Worm (Caenorhabditis elegans) whole organism, young adult: ENCODE measurements around the gene spds-1.

Source experiments
- B0261.1 ChIP-seq: sonication (generic microtip); optimal IDR thresholded peaks from 2 replicates; lab custom pipeline; 2016; ENCODE audit warnings: mild to moderate bottlenecking, missing genetic modification characterization, moderate library complexity, missing compliant biosample characterization
- B0336.3 ChIP-seq: fragments of 200-800 bp; sonication (Bioruptor generic); IDR thresholded peaks from 2 replicates; pipeline ENCODE4 v1.3.6; 2022; ENCODE audit warnings: missing genetic modification characterization, missing compliant biosample characterization
- C06A6.2 ChIP-seq: fragments of 200-800 bp; sonication (Bioruptor generic); conservative IDR thresholded peaks from 2 replicates; pipeline ENCODE4 v1.3.6; 2022; ENCODE audit warnings: missing genetic modification characterization, missing compliant biosample characterization
- F49E8.2 ChIP-seq: sonication (generic microtip); optimal IDR thresholded peaks from 3 replicates; lab custom pipeline; 2017; ENCODE audit warnings: missing genetic modification characterization, mild to moderate bottlenecking, missing compliant biosample characterization, antibody characterized with exemption, moderate library complexity; ENCODE audit not compliant: insufficient read depth
- F57A8.1 ChIP-seq: fragments of 200-800 bp; sonication (Bioruptor generic); optimal IDR thresholded peaks from 2 replicates; lab custom pipeline; 2018; ENCODE audit warnings: mild to moderate bottlenecking, missing genetic modification characterization, moderate library complexity, missing compliant biosample characterization
- K12H6.12 ChIP-seq: fragments of 200-800 bp; sonication (Bioruptor generic); optimal IDR thresholded peaks from 2 replicates; lab custom pipeline; 2018; ENCODE audit warnings: mild to moderate bottlenecking, missing genetic modification characterization, missing compliant biosample characterization
- Y53G8AR.9 ChIP-seq: fragments of 200-800 bp; sonication (Bioruptor generic); conservative IDR thresholded peaks from 2 replicates; pipeline ENCODE4 v1.3.6; 2022; ENCODE audit warnings: missing genetic modification reagents, missing genetic modification characterization, missing compliant biosample characterization
- akir-1 ChIP-seq: fragments of 200-800 bp; sonication (Bioruptor generic); optimal IDR thresholded peaks from 2 replicates; lab custom pipeline; 2018; ENCODE audit warnings: mild to moderate bottlenecking, missing genetic modification characterization, moderate library complexity, missing compliant biosample characterization
- aptf-3 ChIP-seq: fragments of 200-800 bp; sonication (Bioruptor generic); IDR thresholded peaks from 2 replicates; pipeline ENCODE4 v1.3.6; 2022; ENCODE audit warnings: missing genetic modification characterization, missing compliant biosample characterization
- attf-5 ChIP-seq: fragments of 200-800 bp; sonication (Bioruptor generic); optimal IDR thresholded peaks from 2 replicates; lab custom pipeline; 2018; ENCODE audit warnings: mild to moderate bottlenecking, missing genetic modification characterization, missing compliant biosample characterization
- attf-6 ChIP-seq: fragments of 200-800 bp; sonication (Bioruptor generic); IDR thresholded peaks from 2 replicates; pipeline ENCODE4 v1.3.6; 2022; ENCODE audit warnings: missing genetic modification reagents, missing genetic modification characterization, missing compliant biosample characterization
- cebp-1 ChIP-seq, 2 experiments: fragments of 200-800 bp in 1 of 2; sonication (Bioruptor generic) in 1 of 2; sonication (generic microtip) in 1 of 2; IDR thresholded peaks in 1 of 2; optimal IDR thresholded peaks in 1 of 2; 2 replicates each; pipeline versions ENCODE4 v1.3.6 to Lab custom; 2017 to 2022; ENCODE audit warnings: missing compliant biosample characterization in 2 of 2, missing genetic modification characterization in 2 of 2, mild to moderate bottlenecking in 1 of 2, missing genetic modification reagents in 1 of 2, moderate library complexity in 1 of 2
- ceh-58 ChIP-seq: fragments of 200-800 bp; sonication (Bioruptor generic); IDR thresholded peaks from 2 replicates; pipeline ENCODE4 v1.3.6; 2022; ENCODE audit warnings: missing genetic modification characterization, missing compliant biosample characterization
- dox-1 ChIP-seq: fragments of 200-800 bp; sonication (Bioruptor generic); IDR thresholded peaks from 2 replicates; pipeline ENCODE4 v1.3.6; 2022; ENCODE audit warnings: missing genetic modification reagents, missing genetic modification characterization, missing compliant biosample characterization
- egrh-3 ChIP-seq: fragments of 200-800 bp; sonication (Bioruptor generic); IDR thresholded peaks from 2 replicates; pipeline ENCODE4 v1.3.6; 2022; ENCODE audit warnings: missing genetic modification reagents, missing genetic modification characterization, missing compliant biosample characterization
- fkh-3 ChIP-seq: sonication (generic microtip); optimal IDR thresholded peaks from 2 replicates; lab custom pipeline; 2016; ENCODE audit warnings: mild to moderate bottlenecking, missing genetic modification characterization, missing compliant biosample characterization
- hlh-26 ChIP-seq: fragments of 200-800 bp; sonication (Bioruptor generic); conservative IDR thresholded peaks from 2 replicates; pipeline ENCODE4 v1.3.6; 2022; ENCODE audit warnings: missing genetic modification reagents, missing genetic modification characterization, missing compliant biosample characterization
- hmg-1.2 ChIP-seq: fragments of 200-800 bp; sonication (Bioruptor generic); IDR thresholded peaks from 2 replicates; pipeline ENCODE4 v1.3.6; 2022; ENCODE audit warnings: missing genetic modification reagents, missing genetic modification characterization, missing compliant biosample characterization
- let-607 ChIP-seq, 2 experiments: fragments of 200-800 bp in 1 of 2; sonication (Bioruptor generic) in 1 of 2; sonication (generic microtip) in 1 of 2; optimal IDR thresholded peaks; 2 replicates each; lab custom pipeline; 2016 to 2018; ENCODE audit warnings: mild to moderate bottlenecking in 2 of 2, missing compliant biosample characterization in 2 of 2, missing genetic modification characterization in 2 of 2, moderate library complexity in 2 of 2, missing genotype in 1 of 2
- lin-40 ChIP-seq: sonication (generic microtip); optimal IDR thresholded peaks from 2 replicates; lab custom pipeline; 2016; ENCODE audit warnings: missing genetic modification characterization, mild to moderate bottlenecking, missing compliant biosample characterization, missing genotype, missing genetic modification reagents
- lin-54 ChIP-seq: fragments of 200-800 bp; sonication (Bioruptor generic); optimal IDR thresholded peaks from 2 replicates; lab custom pipeline; 2018; ENCODE audit warnings: mild to moderate bottlenecking, missing genetic modification characterization, missing compliant biosample characterization
- lsl-1 ChIP-seq: fragments of 200-800 bp; sonication (Bioruptor generic); optimal IDR thresholded peaks from 2 replicates; lab custom pipeline; 2018; ENCODE audit warnings: mild to moderate bottlenecking, missing genetic modification characterization, moderate library complexity, missing compliant biosample characterization
- madf-3 ChIP-seq: fragments of 200-800 bp; sonication (Bioruptor generic); IDR thresholded peaks from 2 replicates; pipeline ENCODE4 v1.3.6; 2022; ENCODE audit warnings: missing genetic modification reagents, missing genetic modification characterization, missing compliant biosample characterization
- madf-6 ChIP-seq: fragments of 200-800 bp; sonication (Bioruptor generic); IDR thresholded peaks from 2 replicates; pipeline ENCODE4 v1.3.6; 2022; ENCODE audit warnings: missing genetic modification reagents, missing genetic modification characterization, missing compliant biosample characterization
- mcd-1 ChIP-seq: fragments of 200-800 bp; sonication (Bioruptor generic); IDR thresholded peaks from 2 replicates; pipeline ENCODE4 v1.3.6; 2022; ENCODE audit warnings: missing genetic modification reagents, missing genetic modification characterization, missing compliant biosample characterization
- nfya-1 ChIP-seq: sonication (generic microtip); optimal IDR thresholded peaks from 2 replicates; lab custom pipeline; 2017; ENCODE audit warnings: antibody characterized with exemption, missing compliant biosample characterization, missing genetic modification characterization, borderline replicate concordance; ENCODE audit not compliant: insufficient read depth
- nhr-80 ChIP-seq: sonication (generic microtip); optimal IDR thresholded peaks from 2 replicates; lab custom pipeline; 2016; ENCODE audit warnings: missing genetic modification characterization, missing compliant biosample characterization
- pbrm-1 ChIP-seq: fragments of 200-800 bp; sonication (Bioruptor generic); IDR thresholded peaks from 2 replicates; pipeline ENCODE4 v1.3.6; 2022; ENCODE audit warnings: missing genetic modification reagents, missing genetic modification characterization, missing compliant biosample characterization
- sdz-38 ChIP-seq: sonication (generic microtip); optimal IDR thresholded peaks from 2 replicates; lab custom pipeline; 2016; ENCODE audit warnings: missing genotype, missing genetic modification characterization, missing compliant biosample characterization
- snpc-3.4 ChIP-seq: sonication (generic microtip); optimal IDR thresholded peaks from 2 replicates; lab custom pipeline; 2017; ENCODE audit warnings: missing genetic modification characterization, mild to moderate bottlenecking, missing compliant biosample characterization, antibody characterized with exemption, moderate library complexity, missing genotype, missing genetic modification reagents
- snpc-4 ChIP-seq, 5 experiments: fragments of 150-350 bp in 1 of 5; sonication (generic microtip) in 4 of 5; optimal IDR thresholded peaks; 2 replicates each; lab custom pipeline; 2014 to 2018; ENCODE audit warnings: missing genetic modification characterization in 5 of 5, missing biosample characterization in 3 of 5, antibody characterized with exemption in 2 of 5, mild to moderate bottlenecking in 2 of 5, missing compliant biosample characterization in 2 of 5, missing genotype in 2 of 5, moderate library complexity in 2 of 5, missing genetic modification reagents in 1 of 5
- zfh-2 ChIP-seq: fragments of 200-800 bp; sonication (Bioruptor generic); conservative IDR thresholded peaks from 2 replicates; pipeline ENCODE4 v1.3.6; 2022; ENCODE audit warnings: missing genetic modification reagents, missing genetic modification characterization, missing compliant biosample characterization
- zim-3 ChIP-seq: sonication (generic microtip); optimal IDR thresholded peaks from 2 replicates; lab custom pipeline; 2017; ENCODE audit warnings: mild to moderate bottlenecking, missing genetic modification characterization, moderate library complexity, missing compliant biosample characterization
- ztf-26 ChIP-seq: sonication (generic microtip); optimal IDR thresholded peaks from 2 replicates; lab custom pipeline; 2017; ENCODE audit warnings: missing genetic modification characterization, missing compliant biosample characterization

The spds-1 gene

ce11 chrII:12766443-12767188 lies 40.1 kb upstream of the spds-1 start (continued):
- no peak for TF ChIP-seq C06A6.2 (GFP tag; lab: Robert Waterston, UW)
- peak; percentile 50 for TF ChIP-seq madf-6
- TF ChIP-seq mcd-1 (GFP tag; lab: Robert Waterston, UW): peak; percentile 27; the same call in 1 of the 2 replicates
- peak; percentile 59; the same call in 1 of the 2 replicates for TF ChIP-seq B0336.3 (GFP tag; lab: Robert Waterston, UW)
- TF ChIP-seq aptf-3 (GFP tag; lab: Robert Waterston, UW): no peak
- TF ChIP-seq hmg-1.2 (GFP tag; lab: Robert Waterston, UW): 0 out of 2 replicates have a peak, but pooled peaks have one; percentile 11
- no peak for TF ChIP-seq sdz-38 (tag; lab: Kevin White, UChicago)
- 0 out of 2 replicates have a peak, but pooled peaks have one; percentile 16 for TF ChIP-seq attf-6 (GFP tag; lab: Robert Waterston, UW)
- TF ChIP-seq F49E8.2 (tag; lab: Kevin White, UChicago): peak; percentile 9
- no peak for TF ChIP-seq zim-3 (tag; lab: Kevin White, UChicago)

ce11 chrII:12767258-12767824 lies 39.4 kb upstream of the spds-1 start:
- TF ChIP-seq attf-6 (GFP tag; lab: Robert Waterston, UW) (no peak), nfya-1 (tag; lab: Kevin White, UChicago) (no peak), K12H6.12 (tag; lab: Kevin White, UChicago) (no peak), F57A8.1 (GFP tag; lab: Kevin White, UChicago) (no peak), zfh-2 (GFP tag; lab: Robert Waterston, UW) (peak; percentile 82), egrh-3 (GFP tag; lab: Robert Waterston, UW) (peak; percentile 59; the same call in 1 of the 2 replicates)

DNA sequence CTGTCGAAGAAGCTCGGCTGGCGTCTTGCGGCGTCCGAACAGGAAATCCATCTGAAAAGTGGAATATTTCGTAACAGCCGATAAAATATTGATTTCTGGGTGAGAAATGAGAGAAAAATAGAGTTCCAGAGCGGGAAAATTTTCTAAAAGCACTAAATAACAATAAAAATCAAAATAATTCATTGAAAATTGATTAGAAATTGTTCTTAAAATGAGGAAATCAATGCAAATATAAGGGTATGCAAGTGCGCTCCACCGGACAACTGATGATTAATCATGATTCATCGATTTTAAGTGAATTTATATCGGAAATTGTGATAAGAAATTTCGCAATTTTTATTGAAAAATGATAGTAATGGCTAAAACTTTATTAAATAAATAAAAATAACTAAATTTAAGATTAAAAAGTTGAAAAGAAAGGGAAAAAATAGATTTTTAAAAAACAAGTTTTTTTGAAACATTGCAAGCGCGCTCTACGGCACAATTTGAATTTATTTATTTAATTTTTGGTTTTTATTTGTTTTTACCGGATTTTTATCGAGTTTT lies 38.5 kb upstream of the spds-1 start, which contains the start of the genes vps-2 and tiar-2:
vps-2 (minus strand) TSS at position 51 of the 546 bp plus-strand sequence.
tiar-2 (plus strand) TSS at position 520 of the 546 bp plus-strand sequence.
- TF ChIP-seq akir-1 (GFP tag; lab: Kevin White, UChicago) (no peak), attf-5 (GFP tag; lab: Kevin White, UChicago) (peak; percentile 90), Y53G8AR.9 (GFP tag; lab: Robert Waterston, UW) (0 out of 2 replicates have a peak, but pooled peaks have one; percentile 35), hlh-26 (GFP tag; lab: Robert Waterston, UW) (no peak), snpc-4 (GFP tag; optimal IDR thresholded peaks at IDR 0.05; lab: Kevin White, UChicago) (no peak), snpc-4 (tag; optimal IDR thresholded peaks at IDR 0.05; lab: Kevin White, UChicago) (peak in 3 of 4 experiments; percentile 42 to 74 (median 46)), B0261.1 (tag; lab: Kevin White, UChicago) (no peak), lsl-1 (peak; percentile 2), let-607 (tag; optimal IDR thresholded peaks at IDR 0.05; lab: Kevin White, UChicago) (peak in 1 of 2 experiments; percentile 36), dox-1 (0 out of 2 replicates have a peak, but pooled peaks have one; percentile 18), lin-40 (tag; lab: Kevin White, UChicago) (peak; percentile 66), K12H6.12 (tag; lab: Kevin White, UChicago) (peak; percentile 14), ztf-26 (peak; percentile 30), snpc-3.4 (tag; lab: Kevin White, UChicago) (peak; percentile 22), pbrm-1 (peak; percentile 35; the same call in 1 of the 2 replicates), C06A6.2 (GFP tag; lab: Robert Waterston, UW) (no peak), lin-54 (peak; percentile 39), nhr-80 (tag; lab: Kevin White, UChicago) (peak; percentile 7), mcd-1 (GFP tag; lab: Robert Waterston, UW) (peak; percentile 89), hmg-1.2 (GFP tag; lab: Robert Waterston, UW) (peak; percentile 54), madf-3 (GFP tag; lab: Robert Waterston, UW) (no peak), fkh-3 (no peak), cebp-1 (GFP tag; IDR thresholded peaks at IDR 0.05; lab: Robert Waterston, UW) (no peak; the same call in 1 of the 2 replicates), cebp-1 (tag; optimal IDR thresholded peaks at IDR 0.05; lab: Kevin White, UChicago) (peak; percentile 87), ceh-58 (GFP tag; lab: Robert Waterston, UW) (no peak)
- TF ChIP-seq, all 124 proteins: peak for 16
